Fruit fly (Drosophila melanogaster) whole organism: ENCODE measurements around the gene CG15544.

Source experiments
- CG8478 ChIP-seq: fragments of >200 bp; optimal IDR thresholded peaks from 2 replicates; lab custom pipeline; 2018; ENCODE audit warnings: inconsistent platforms
- Dll ChIP-seq: fragments of >200 bp; optimal IDR thresholded peaks from 2 replicates; lab custom pipeline; 2017
- pan ChIP-seq: fragments of >200 bp; optimal IDR thresholded peaks from 2 replicates; lab custom pipeline; 2017
- psq ChIP-seq: fragments of >200 bp; optimal IDR thresholded peaks from 2 replicates; lab custom pipeline; 2017
- usp ChIP-seq: fragments of >200 bp; optimal IDR thresholded peaks from 2 replicates; lab custom pipeline; 2017; ENCODE audit warnings: missing biosample characterization, missing genetic modification characterization, mixed read lengths

DNA sequence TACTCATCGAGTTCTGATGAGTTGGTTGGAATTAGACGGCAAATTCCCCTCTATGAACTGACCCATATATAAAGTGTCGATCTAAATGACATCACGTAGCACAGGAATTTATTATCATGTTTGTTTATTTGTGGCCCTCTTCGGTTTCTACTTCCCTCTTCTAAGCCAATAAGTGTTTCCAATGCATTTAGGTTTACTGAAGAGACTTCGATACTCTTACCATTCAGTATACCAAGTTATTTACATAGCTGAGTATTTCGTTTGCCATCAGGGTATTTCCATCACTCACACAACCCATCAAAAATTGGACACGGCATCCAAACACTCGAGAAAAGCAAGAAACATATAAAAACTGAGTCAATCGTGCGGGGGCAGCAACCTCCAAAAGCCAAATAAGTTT lies 11.4 kb upstream of the CG15544 start:
- TF ChIP-seq psq (no peak), Dll (no peak), CG8478 (lab: Kevin White, UChicago) (no peak), usp (GFP tag; lab: Kevin White, UChicago) (no peak), pan (lab: Kevin White, UChicago) (no peak)
